Fruit fly (Drosophila melanogaster) S2 (cell line): Measurements from ENCODE around the gene VhaPPA1-2.

Source experiments
- CG8478 ChIP-seq: fragments of >200 bp; optimal IDR thresholded peaks from 2 replicates; lab custom pipeline; 2018
- CTCF ChIP-seq, 2 experiments: fragments of >200 bp; optimal IDR thresholded peaks; 2 replicates each; lab custom pipeline; 2018

DNA sequence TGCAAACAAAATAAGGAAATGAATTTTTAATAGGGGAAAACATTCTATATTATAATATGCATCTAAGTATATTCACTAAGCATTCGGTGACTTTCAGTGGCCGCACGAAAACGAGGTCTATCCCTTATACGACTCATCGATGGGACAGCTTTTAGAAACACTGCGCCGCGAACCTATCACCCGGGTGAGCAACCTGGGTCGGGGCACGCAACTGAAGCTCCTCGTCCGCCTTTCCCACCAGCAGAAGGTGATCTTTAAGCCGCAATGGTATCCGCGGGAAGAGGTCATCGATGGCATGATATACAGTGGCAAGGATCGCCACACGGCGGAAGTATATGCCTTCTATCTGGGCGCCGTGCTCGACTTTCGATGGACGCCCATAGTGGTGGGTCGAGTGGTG, 19.2 kb downstream of the VhaPPA1-2 start:
- no peak for TF ChIP-seq CG8478
- TF ChIP-seq CTCF (optimal IDR thresholded peaks at IDR 0.05; lab: Kevin White, UChicago) = no peak
